Worm (Caenorhabditis elegans): ENCODE data around the gene F35C11.4.

Gene F35C11.4

DNA sequence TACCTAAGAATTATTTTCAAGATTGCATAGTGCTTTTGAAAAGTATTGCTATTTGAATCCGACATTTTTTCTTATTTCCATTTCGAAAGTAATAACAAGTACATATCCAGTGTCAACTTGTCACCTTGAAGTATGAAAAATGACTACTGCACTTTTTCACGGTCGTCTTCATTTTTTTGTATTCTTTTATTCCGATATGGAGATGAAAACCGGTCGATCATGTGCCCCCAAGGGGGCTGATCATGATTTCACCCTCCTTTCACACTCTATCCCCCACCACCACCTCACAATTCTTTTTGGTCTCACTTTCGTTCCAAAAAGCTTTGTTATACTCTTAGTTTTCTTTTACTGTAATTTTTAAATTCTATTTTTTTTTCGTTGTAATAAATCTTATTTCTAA lies 22.9 kb upstream of the F35C11.4 start:
- no peak for TF ChIP-seq sox-2 (GFP tag; IDR thresholded peaks at IDR 0.05)
- TF ChIP-seq Y22D7AL.16 (tag; optimal IDR thresholded peaks at IDR 0.05) = no peak

ce11 chrII:8226475-8226874 lies 22.3 kb upstream of the F35C11.4 start:
- TF ChIP-seq hlh-15 (tag; optimal IDR thresholded peaks at IDR 0.05) (no peak), elt-2 (tag; optimal IDR thresholded peaks at IDR 0.05) (peak; percentile 83), che-1 (tag; optimal IDR thresholded peaks at IDR 0.05) (no peak), ama-1 (optimal IDR thresholded peaks at IDR 0.05) (no peak), dmd-4 (tag; optimal IDR thresholded peaks at IDR 0.05; ENCODE audit: borderline replicate concordance) (no peak), gmeb-2 (tag; optimal IDR thresholded peaks at IDR 0.05) (no peak), ceh-14 (tag; optimal IDR thresholded peaks at IDR 0.05) (no peak), ceh-19 (GFP tag; optimal IDR thresholded peaks at IDR 0.05) (no peak)

- TF ChIP-seq C38D4.7 (GFP tag; optimal IDR thresholded peaks at IDR 0.05) (no peak), sdc-2 (tag; optimal IDR thresholded peaks at IDR 0.05) (no peak), che-1 (tag; optimal IDR thresholded peaks at IDR 0.05) (no peak), hlh-6 (tag; optimal IDR thresholded peaks at IDR 0.05) (no peak), ceh-19 (GFP tag; optimal IDR thresholded peaks at IDR 0.05) (no peak), pha-2 (tag; optimal IDR thresholded peaks at IDR 0.05) (no peak), unc-3 (GFP tag; conservative IDR thresholded peaks at IDR 0.05) (no peak), unc-3 (tag; optimal IDR thresholded peaks at IDR 0.05) (no peak), C08G9.2 (tag; optimal IDR thresholded peaks at IDR 0.05) (no peak), pros-1 (tag; optimal IDR thresholded peaks at IDR 0.05) (no peak)
Observed at ce11 chrII:8230976-8231375, 17.8 kb upstream of the F35C11.4 start, which contains the start of gene M110.9. Gene M110.9, plus strand, starts transcription at chrII:8231276.

DNA sequence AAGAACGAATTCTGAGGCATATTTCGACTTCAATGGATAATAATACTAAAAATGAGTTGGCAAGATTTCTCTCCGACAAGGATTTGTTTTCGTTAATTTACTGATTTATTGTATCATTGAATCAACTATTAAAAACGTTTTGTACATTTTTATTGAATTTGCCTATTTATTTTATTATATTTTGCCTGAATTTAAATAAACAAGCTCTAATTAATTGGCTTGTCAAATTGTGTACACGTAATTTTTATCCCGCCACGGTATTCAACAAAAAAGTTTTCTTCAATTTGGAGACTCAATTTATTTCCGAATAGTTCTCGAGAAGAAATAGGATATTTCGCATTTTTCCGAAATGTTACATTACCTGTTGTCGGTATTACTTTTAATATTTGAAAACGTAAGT lies 16.3 kb upstream of the F35C11.4 start, which contains the start of gene M110.7:
M110.7 (plus strand) TSS at position 301 of the 400 bp plus-strand sequence.
- TF ChIP-seq pag-3 (tag; optimal IDR thresholded peaks at IDR 0.05; ENCODE audit: borderline replicate concordance) = no peak
- TF ChIP-seq nhr-232 (tag; optimal IDR thresholded peaks at IDR 0.05) = no peak
- no peak for TF ChIP-seq syd-9 (tag; optimal IDR thresholded peaks at IDR 0.05)
- no peak for TF ChIP-seq dmd-4 (tag; optimal IDR thresholded peaks at IDR 0.05; ENCODE audit: borderline replicate concordance)
- TF ChIP-seq lim-6 (tag; optimal IDR thresholded peaks at IDR 0.05) = no peak
- TF ChIP-seq sox-2 (GFP tag; IDR thresholded peaks at IDR 0.05) = no peak
- no peak for TF ChIP-seq ama-1 (optimal IDR thresholded peaks at IDR 0.05)
- TF ChIP-seq hlh-13 (GFP tag; optimal IDR thresholded peaks at IDR 0.05) = no peak

ce11 chrII:8238155-8238554 lies 10.6 kb upstream of the F35C11.4 start, which contains the start of gene nlp-5:
Gene nlp-5, plus strand, starts transcription at chrII:8238455.
- TF ChIP-seq F13H6.1 (tag; optimal IDR thresholded peaks at IDR 0.05) = no peak
- TF ChIP-seq elt-4 (tag; optimal IDR thresholded peaks at IDR 0.05) = no peak
- no peak for TF ChIP-seq pqm-1 (tag; optimal IDR thresholded peaks at IDR 0.05)
- no peak for TF ChIP-seq ceh-31 (tag; optimal IDR thresholded peaks at IDR 0.05)

ce11 chrII:8246476-8246875 lies 2.3 kb upstream of the F35C11.4 start, which contains the start of gene F35C11.3:
Gene F35C11.3, plus strand, starts transcription at chrII:8246776.
- TF ChIP-seq ref-2 (tag; optimal IDR thresholded peaks at IDR 0.05) (no peak), sdc-2 (tag; optimal IDR thresholded peaks at IDR 0.05) (no peak), hlh-15 (tag; optimal IDR thresholded peaks at IDR 0.05) (no peak), ahr-1 (tag; optimal IDR thresholded peaks at IDR 0.05) (no peak), unc-86 (tag; optimal IDR thresholded peaks at IDR 0.05) (no peak), nfya-1 (tag; optimal IDR thresholded peaks at IDR 0.05) (no peak), hlh-13 (GFP tag; optimal IDR thresholded peaks at IDR 0.05) (no peak), lin-11 (tag; optimal IDR thresholded peaks at IDR 0.05) (no peak), pha-4 (tag; optimal IDR thresholded peaks at IDR 0.05) (no peak), fkh-6 (tag; optimal IDR thresholded peaks at IDR 0.05) (no peak), ceh-34 (tag; optimal IDR thresholded peaks at IDR 0.05) (no peak), K09A11.1 (tag; optimal IDR thresholded peaks at IDR 0.05; ENCODE audit: insufficient read depth) (no peak), F13H6.1 (tag; optimal IDR thresholded peaks at IDR 0.05) (no peak), pha-2 (tag; optimal IDR thresholded peaks at IDR 0.05) (no peak), ztf-16 (tag; optimal IDR thresholded peaks at IDR 0.05) (no peak), pax-1 (tag; optimal IDR thresholded peaks at IDR 0.05) (no peak), fax-1 (tag; optimal IDR thresholded peaks at IDR 0.05) (no peak)

All from whole organism, late embryonic.